Worm (Caenorhabditis elegans) whole organism, young adult: ENCODE measurements around the gene Y57G11C.46.

ENCODE experiments used
- B0261.1 ChIP-seq: sonication (generic microtip); optimal IDR thresholded peaks from 2 replicates; lab custom pipeline; 2016; ENCODE audit warnings: mild to moderate bottlenecking, missing genetic modification characterization, moderate library complexity, missing compliant biosample characterization
- C06A6.2 ChIP-seq: fragments of 200-800 bp; sonication (Bioruptor generic); conservative IDR thresholded peaks from 2 replicates; pipeline ENCODE4 v1.3.6; 2022; ENCODE audit warnings: missing genetic modification characterization, missing compliant biosample characterization
- D2030.7 ChIP-seq: fragments of 200-800 bp; sonication (Bioruptor generic); IDR thresholded peaks from 2 replicates; pipeline ENCODE4 v1.3.6; 2022; ENCODE audit warnings: missing genetic modification reagents, missing genetic modification characterization, missing compliant biosample characterization
- F10E7.11 ChIP-seq: sonication (generic microtip); optimal IDR thresholded peaks from 2 replicates; lab custom pipeline; 2017; ENCODE audit warnings: mild to moderate bottlenecking, missing genetic modification characterization, moderate library complexity, missing compliant biosample characterization
- F22D6.2 ChIP-seq: sonication (generic microtip); optimal IDR thresholded peaks from 2 replicates; lab custom pipeline; 2016; ENCODE audit warnings: mild to moderate bottlenecking, missing genetic modification characterization, missing compliant biosample characterization
- F23B12.7 ChIP-seq: sonication (generic microtip); optimal IDR thresholded peaks from 2 replicates; lab custom pipeline; 2017; ENCODE audit warnings: missing genetic modification characterization, mild to moderate bottlenecking, missing compliant biosample characterization, antibody characterized with exemption, moderate library complexity; ENCODE audit not compliant: insufficient read depth
- F33H1.4 ChIP-seq: fragments of 200-800 bp; sonication (Bioruptor generic); IDR thresholded peaks from 2 replicates; pipeline ENCODE4 v1.3.6; 2022; ENCODE audit warnings: missing genetic modification reagents, missing genetic modification characterization, missing compliant biosample characterization
- F52B5.7 ChIP-seq: sonication (generic microtip); optimal IDR thresholded peaks from 2 replicates; lab custom pipeline; 2016; ENCODE audit warnings: mild to moderate bottlenecking, missing genetic modification characterization, missing compliant biosample characterization
- F57A8.1 ChIP-seq: fragments of 200-800 bp; sonication (Bioruptor generic); optimal IDR thresholded peaks from 2 replicates; lab custom pipeline; 2018; ENCODE audit warnings: mild to moderate bottlenecking, missing genetic modification characterization, moderate library complexity, missing compliant biosample characterization
- F57C9.4 ChIP-seq: sonication (generic microtip); optimal IDR thresholded peaks from 2 replicates; lab custom pipeline; 2017; ENCODE audit warnings: mild to moderate bottlenecking, missing genetic modification characterization, missing compliant biosample characterization
- T07F8.4 ChIP-seq: sonication (generic microtip); optimal IDR thresholded peaks from 2 replicates; lab custom pipeline; 2016; ENCODE audit warnings: mild to moderate bottlenecking, missing genetic modification characterization, moderate library complexity, missing compliant biosample characterization
- T26A5.8 ChIP-seq: sonication (generic microtip); optimal IDR thresholded peaks from 2 replicates; lab custom pipeline; 2016; ENCODE audit warnings: missing genetic modification characterization, missing compliant biosample characterization
- Y53F4B.3 ChIP-seq: fragments of 200-800 bp; sonication (Bioruptor generic); IDR thresholded peaks from 2 replicates; pipeline ENCODE4 v1.3.6; 2022; ENCODE audit warnings: missing genetic modification reagents, missing genetic modification characterization, missing compliant biosample characterization
- akir-1 ChIP-seq: fragments of 200-800 bp; sonication (Bioruptor generic); optimal IDR thresholded peaks from 2 replicates; lab custom pipeline; 2018; ENCODE audit warnings: mild to moderate bottlenecking, missing genetic modification characterization, moderate library complexity, missing compliant biosample characterization
- ama-1 ChIP-seq, 3 experiments: fragments of 150-350 bp in 1 of 3; sonication (generic microtip) in 2 of 3; optimal IDR thresholded peaks; 2 replicates each; lab custom pipeline; 2014 to 2018; ENCODE audit warnings: missing biosample characterization in 2 of 3, missing genetic modification characterization in 2 of 3, missing genetic modification reagents in 2 of 3
- aptf-2 ChIP-seq: fragments of 200-800 bp; sonication (Bioruptor generic); conservative IDR thresholded peaks from 2 replicates; pipeline ENCODE4 v1.3.6; 2022; ENCODE audit warnings: missing genetic modification reagents, missing genetic modification characterization, missing compliant biosample characterization
- atf-7 ChIP-seq: sonication (generic microtip); optimal IDR thresholded peaks from 2 replicates; lab custom pipeline; 2017; ENCODE audit warnings: mild to moderate bottlenecking, missing genetic modification characterization, missing compliant biosample characterization
- bed-2 ChIP-seq: fragments of 200-800 bp; sonication (Bioruptor generic); IDR thresholded peaks from 2 replicates; pipeline ENCODE4 v1.3.6; 2022; ENCODE audit warnings: missing genetic modification reagents, missing genetic modification characterization, missing compliant biosample characterization
- ceh-40 ChIP-seq: fragments of 200-800 bp; sonication (Bioruptor generic); IDR thresholded peaks from 2 replicates; pipeline ENCODE4 v1.3.6; 2022; ENCODE audit warnings: missing genetic modification characterization, missing compliant biosample characterization
- ceh-79 ChIP-seq: sonication (generic microtip); optimal IDR thresholded peaks from 2 replicates; lab custom pipeline; 2017; ENCODE audit warnings: mild to moderate bottlenecking, missing genetic modification characterization, missing compliant biosample characterization
- chd-7 ChIP-seq: sonication (generic microtip); optimal IDR thresholded peaks from 2 replicates; lab custom pipeline; 2016; ENCODE audit warnings: mild to moderate bottlenecking, missing genetic modification characterization, moderate library complexity, missing compliant biosample characterization
- dpl-1 ChIP-seq: fragments of 150-350 bp; optimal IDR thresholded peaks from 2 replicates; lab custom pipeline; 2014; ENCODE audit warnings: missing biosample characterization, missing genetic modification reagents, missing genetic modification characterization
- egl-18 ChIP-seq: fragments of 200-800 bp; sonication (Bioruptor generic); IDR thresholded peaks from 2 replicates; pipeline ENCODE4 v1.3.6; 2022; ENCODE audit warnings: missing genetic modification reagents, missing genetic modification characterization, missing compliant biosample characterization
- egl-44 ChIP-seq: fragments of 200-800 bp; sonication (Bioruptor generic); IDR thresholded peaks from 2 replicates; pipeline ENCODE4 v1.3.6; 2022; ENCODE audit warnings: missing genetic modification reagents, missing genetic modification characterization, missing compliant biosample characterization
- fkh-3 ChIP-seq: sonication (generic microtip); optimal IDR thresholded peaks from 2 replicates; lab custom pipeline; 2016; ENCODE audit warnings: mild to moderate bottlenecking, missing genetic modification characterization, missing compliant biosample characterization
- gei-17 ChIP-seq: fragments of 200-800 bp; sonication (Bioruptor generic); optimal IDR thresholded peaks from 2 replicates; lab custom pipeline; 2018; ENCODE audit warnings: mild to moderate bottlenecking, missing genetic modification characterization, missing compliant biosample characterization
- him-1 ChIP-seq: sonication (generic microtip); optimal IDR thresholded peaks from 2 replicates; lab custom pipeline; 2016; ENCODE audit warnings: missing genotype, missing genetic modification reagents, missing genetic modification characterization, missing compliant biosample characterization
- hlh-12 ChIP-seq: sonication (generic microtip); optimal IDR thresholded peaks from 2 replicates; lab custom pipeline; 2016; ENCODE audit warnings: missing genetic modification characterization, missing compliant biosample characterization
- hlh-26 ChIP-seq: fragments of 200-800 bp; sonication (Bioruptor generic); conservative IDR thresholded peaks from 2 replicates; pipeline ENCODE4 v1.3.6; 2022; ENCODE audit warnings: missing genetic modification reagents, missing genetic modification characterization, missing compliant biosample characterization
- hmg-20 ChIP-seq: fragments of 200-800 bp; sonication (Bioruptor generic); IDR thresholded peaks from 2 replicates; pipeline ENCODE4 v1.3.6; 2022; ENCODE audit warnings: missing genetic modification reagents, missing genetic modification characterization, missing compliant biosample characterization
- let-526 ChIP-seq: fragments of 200-800 bp; sonication (Bioruptor generic); IDR thresholded peaks from 2 replicates; pipeline ENCODE4 v1.3.6; 2022; ENCODE audit warnings: missing genetic modification reagents, missing genetic modification characterization, missing compliant biosample characterization
- let-607 ChIP-seq, 2 experiments: fragments of 200-800 bp in 1 of 2; sonication (Bioruptor generic) in 1 of 2; sonication (generic microtip) in 1 of 2; optimal IDR thresholded peaks; 2 replicates each; lab custom pipeline; 2016 to 2018; ENCODE audit warnings: mild to moderate bottlenecking in 2 of 2, missing compliant biosample characterization in 2 of 2, missing genetic modification characterization in 2 of 2, moderate library complexity in 2 of 2, missing genotype in 1 of 2
- lin-35 ChIP-seq, 3 experiments: fragments of 150-350 bp in 2 of 3; sonication (generic microtip) in 1 of 3; optimal IDR thresholded peaks; 2 replicates each; lab custom pipeline; 2014 to 2018; ENCODE audit warnings: missing biosample characterization in 3 of 3, missing genetic modification characterization in 3 of 3, missing genetic modification reagents in 3 of 3
- lir-1 ChIP-seq: fragments of 200-800 bp; sonication (Bioruptor generic); conservative IDR thresholded peaks from 2 replicates; pipeline ENCODE4 v1.3.6; 2022; ENCODE audit warnings: missing genetic modification reagents, missing genetic modification characterization, missing compliant biosample characterization
- madf-8 ChIP-seq: fragments of 200-800 bp; sonication (Bioruptor generic); conservative IDR thresholded peaks from 2 replicates; pipeline ENCODE4 v1.3.6; 2022; ENCODE audit warnings: missing genetic modification reagents, missing genetic modification characterization, missing compliant biosample characterization
- mcd-1 ChIP-seq: fragments of 200-800 bp; sonication (Bioruptor generic); IDR thresholded peaks from 2 replicates; pipeline ENCODE4 v1.3.6; 2022; ENCODE audit warnings: missing genetic modification reagents, missing genetic modification characterization, missing compliant biosample characterization
- nfya-2 ChIP-seq: fragments of 200-800 bp; sonication (Bioruptor generic); IDR thresholded peaks from 2 replicates; pipeline ENCODE4 v1.3.6; 2022; ENCODE audit warnings: missing genetic modification reagents, missing genetic modification characterization, missing compliant biosample characterization
- nhr-179 ChIP-seq: sonication (generic microtip); optimal IDR thresholded peaks from 2 replicates; lab custom pipeline; 2016; ENCODE audit warnings: mild to moderate bottlenecking, missing genetic modification characterization, missing compliant biosample characterization
- rcor-1 ChIP-seq: fragments of 200-800 bp; sonication (Bioruptor generic); IDR thresholded peaks from 2 replicates; pipeline ENCODE4 v1.3.6; 2022; ENCODE audit warnings: missing genetic modification reagents, missing genetic modification characterization, missing compliant biosample characterization
- snpc-3.4 ChIP-seq: sonication (generic microtip); optimal IDR thresholded peaks from 2 replicates; lab custom pipeline; 2017; ENCODE audit warnings: missing genetic modification characterization, mild to moderate bottlenecking, missing compliant biosample characterization, antibody characterized with exemption, moderate library complexity, missing genotype, missing genetic modification reagents
- snpc-4 ChIP-seq, 5 experiments: fragments of 150-350 bp in 1 of 5; sonication (generic microtip) in 4 of 5; optimal IDR thresholded peaks; 2 replicates each; lab custom pipeline; 2014 to 2018; ENCODE audit warnings: missing genetic modification characterization in 5 of 5, missing biosample characterization in 3 of 5, antibody characterized with exemption in 2 of 5, mild to moderate bottlenecking in 2 of 5, missing compliant biosample characterization in 2 of 5, missing genotype in 2 of 5, moderate library complexity in 2 of 5, missing genetic modification reagents in 1 of 5
- sptf-2 ChIP-seq: fragments of 200-800 bp; sonication (Bioruptor generic); optimal IDR thresholded peaks from 2 replicates; lab custom pipeline; 2018; ENCODE audit warnings: mild to moderate bottlenecking, missing genetic modification characterization, missing compliant biosample characterization
- unc-130 ChIP-seq: sonication (generic microtip); optimal IDR thresholded peaks from 2 replicates; lab custom pipeline; 2016; ENCODE audit warnings: missing genetic modification reagents, missing genetic modification characterization, missing compliant biosample characterization
- zim-3 ChIP-seq: sonication (generic microtip); optimal IDR thresholded peaks from 2 replicates; lab custom pipeline; 2017; ENCODE audit warnings: mild to moderate bottlenecking, missing genetic modification characterization, moderate library complexity, missing compliant biosample characterization
- ztf-18 ChIP-seq: sonication (generic microtip); optimal IDR thresholded peaks from 2 replicates; lab custom pipeline; 2016; ENCODE audit warnings: missing genotype, mild to moderate bottlenecking, missing genetic modification characterization, missing compliant biosample characterization
- ztf-25 ChIP-seq: fragments of 200-800 bp; sonication (Bioruptor generic); IDR thresholded peaks from 2 replicates; pipeline ENCODE4 v1.3.6; 2022; ENCODE audit warnings: missing genetic modification reagents, missing genetic modification characterization, missing compliant biosample characterization
- ztf-28 ChIP-seq: fragments of 200-800 bp; sonication (Bioruptor generic); IDR thresholded peaks from 2 replicates; pipeline ENCODE4 v1.3.6; 2022; ENCODE audit warnings: missing genetic modification reagents, missing genetic modification characterization, missing compliant biosample characterization
- ztf-6 ChIP-seq: fragments of 200-800 bp; sonication (Bioruptor generic); IDR thresholded peaks from 2 replicates; pipeline ENCODE4 v1.3.6; 2022; ENCODE audit warnings: missing genetic modification reagents, missing genetic modification characterization, missing compliant biosample characterization

Y57G11C.46 gene

DNA sequence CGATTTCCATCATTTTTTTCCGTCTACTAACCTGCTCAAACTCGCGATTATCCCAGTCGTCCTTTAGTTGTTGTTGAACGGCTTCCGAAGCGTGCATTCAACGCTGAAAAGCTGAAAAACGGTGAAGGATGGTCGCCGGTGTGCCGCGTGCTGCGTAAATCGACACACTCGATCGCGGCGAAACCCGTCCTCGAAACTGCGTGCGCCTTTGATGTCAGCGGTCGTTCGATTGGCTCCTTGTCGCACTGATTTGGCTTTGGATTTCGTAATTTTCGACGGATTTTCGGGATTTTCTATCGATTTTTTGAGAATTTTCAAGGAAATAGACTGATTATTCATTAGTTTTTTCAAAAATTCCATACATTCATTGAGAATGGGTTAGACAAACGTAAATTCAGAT lies 18.8 kb downstream of the Y57G11C.46 start, which contains the start of the genes Y57G11C.1147 and nuo-3 (continued):
- TF ChIP-seq Y53F4B.3 (GFP tag; lab: Robert Waterston, UW) (no peak), snpc-3.4 (tag; lab: Kevin White, UChicago) (no peak), hlh-26 (GFP tag; lab: Robert Waterston, UW) (no peak), akir-1 (GFP tag; lab: Kevin White, UChicago) (no peak), hlh-12 (no peak), mcd-1 (GFP tag; lab: Robert Waterston, UW) (0 out of 2 replicates have a peak, but pooled peaks have one; percentile 14), egl-44 (GFP tag; lab: Robert Waterston, UW) (no peak), rcor-1 (GFP tag; lab: Robert Waterston, UW) (no peak), B0261.1 (no peak), F33H1.4 (GFP tag; lab: Robert Waterston, UW) (peak; percentile 73), gei-17 (no peak), F57A8.1 (GFP tag; lab: Kevin White, UChicago) (no peak), egl-18 (GFP tag; lab: Robert Waterston, UW) (no peak), F10E7.11 (tag; lab: Kevin White, UChicago) (no peak), ceh-79 (tag; lab: Kevin White, UChicago) (no peak), C06A6.2 (GFP tag; lab: Robert Waterston, UW) (no peak), T26A5.8 (no peak), F57C9.4 (tag; lab: Kevin White, UChicago) (no peak), F22D6.2 (no peak), nhr-179 (tag; lab: Kevin White, UChicago) (no peak), sptf-2 (GFP tag; lab: Kevin White, UChicago) (no peak), aptf-2 (no peak), F23B12.7 (tag; lab: Kevin White, UChicago) (no peak), T07F8.4 (tag; lab: Kevin White, UChicago) (no peak), ama-1 (optimal IDR thresholded peaks at IDR 0.05; lab: Kevin White, UChicago) (no peak), ama-1 (GFP tag; optimal IDR thresholded peaks at IDR 0.05; lab: Kevin White, UChicago) (no peak), D2030.7 (GFP tag; lab: Robert Waterston, UW) (no peak), ztf-6 (GFP tag; lab: Robert Waterston, UW) (no peak), ztf-18 (peak; percentile 8), ceh-40 (GFP tag; lab: Robert Waterston, UW) (no peak), fkh-3 (tag; lab: Kevin White, UChicago) (no peak), madf-8 (no peak), hmg-20 (GFP tag; lab: Robert Waterston, UW) (no peak), bed-2 (GFP tag; lab: Robert Waterston, UW) (no peak), lin-35 (GFP tag; optimal IDR thresholded peaks at IDR 0.05; lab: Kevin White, UChicago) (no peak), him-1 (no peak), F52B5.7 (tag; lab: Kevin White, UChicago) (no peak), lir-1 (no peak)
- TF ChIP-seq, all 124 proteins: peak for 8

ce11 chrIV:14795918-14796488 lies 20.2 kb downstream of the Y57G11C.46 start, which contains the start of gene coq-3:
TSS of gene coq-3 (minus strand) at chrIV:14796324.
- no peak for TF ChIP-seq unc-130 (GFP tag; lab: Kevin White, UChicago)
- TF ChIP-seq ztf-25 (GFP tag; lab: Robert Waterston, UW) = no peak
- no peak for TF ChIP-seq ceh-40 (GFP tag; lab: Robert Waterston, UW)
- TF ChIP-seq let-526 (GFP tag; lab: Robert Waterston, UW) = no peak
- no peak for TF ChIP-seq ztf-28 (GFP tag; lab: Robert Waterston, UW)
- TF ChIP-seq zim-3 (tag; lab: Kevin White, UChicago) = no peak
- TF ChIP-seq nfya-2 (GFP tag; lab: Robert Waterston, UW) = no peak
- TF ChIP-seq bed-2 (GFP tag; lab: Robert Waterston, UW) = no peak
- no peak for TF ChIP-seq chd-7 (tag; lab: Kevin White, UChicago)
- peak in 1 of 2 experiments; percentile 9 for TF ChIP-seq let-607 (tag; optimal IDR thresholded peaks at IDR 0.05; lab: Kevin White, UChicago)
- no peak for TF ChIP-seq F10E7.11 (tag; lab: Kevin White, UChicago)
- TF ChIP-seq atf-7 (tag; lab: Kevin White, UChicago) = no peak
- TF ChIP-seq F33H1.4 (GFP tag; lab: Robert Waterston, UW) = 0 out of 2 replicates have a peak, but pooled peaks have one; percentile 6
- no peak for TF ChIP-seq nhr-179 (tag; lab: Kevin White, UChicago)
- TF ChIP-seq F22D6.2 = no peak
- no peak for TF ChIP-seq snpc-4 (GFP tag; optimal IDR thresholded peaks at IDR 0.05; lab: Kevin White, UChicago)
- peak in 1 of 4 experiments; percentile 75 for TF ChIP-seq snpc-4 (tag; optimal IDR thresholded peaks at IDR 0.05; lab: Kevin White, UChicago)
- TF ChIP-seq dpl-1 = no peak
